Worm (Caenorhabditis elegans) whole organism, L2 larva: ENCODE results near the gene F53F1.6.

ENCODE experiments used
- C34F6.9 ChIP-seq: fragments of 150-350 bp; optimal IDR thresholded peaks from 2 replicates; lab custom pipeline; 2014; ENCODE audit warnings: missing biosample characterization, missing genetic modification characterization
- aly-2 ChIP-seq: fragments of 150-350 bp; optimal IDR thresholded peaks from 2 replicates; lab custom pipeline; 2014; ENCODE audit warnings: missing biosample characterization, missing genetic modification characterization
- ceh-82 ChIP-seq: fragments of 150-350 bp; optimal IDR thresholded peaks from 2 replicates; lab custom pipeline; 2014; ENCODE audit warnings: missing biosample characterization, missing genetic modification characterization
- elt-1 ChIP-seq: fragments of 150-350 bp; optimal IDR thresholded peaks from 2 replicates; lab custom pipeline; 2014; ENCODE audit warnings: missing biosample characterization, missing genetic modification characterization
- lin-13 ChIP-seq: fragments of 150-350 bp; optimal IDR thresholded peaks from 2 replicates; lab custom pipeline; 2014; ENCODE audit warnings: missing biosample characterization, missing genetic modification reagents, missing genetic modification characterization
- lin-39 ChIP-seq: fragments of 150-350 bp; optimal IDR thresholded peaks from 2 replicates; lab custom pipeline; 2014; ENCODE audit warnings: missing biosample characterization, missing genetic modification reagents, missing genetic modification characterization
- mdl-1 ChIP-seq, 2 experiments: fragments of 150-350 bp in 1 of 2; sonication (generic microtip) in 1 of 2; optimal IDR thresholded peaks; 2 replicates each; lab custom pipeline; 2017; ENCODE audit warnings: missing biosample characterization in 2 of 2, missing genetic modification characterization in 2 of 2
- nhr-10 ChIP-seq: sonication (generic microtip); optimal IDR thresholded peaks from 2 replicates; lab custom pipeline; 2017; ENCODE audit warnings: missing biosample characterization, missing genetic modification characterization
- nhr-23 ChIP-seq: fragments of 150-350 bp; optimal IDR thresholded peaks from 2 replicates; lab custom pipeline; 2014; ENCODE audit warnings: missing biosample characterization, missing genetic modification reagents, missing genetic modification characterization
- nhr-237 ChIP-seq: fragments of 150-350 bp; optimal IDR thresholded peaks from 2 replicates; lab custom pipeline; 2014; ENCODE audit warnings: missing biosample characterization, missing genetic modification characterization
- nhr-25 ChIP-seq: fragments of 150-350 bp; sonication (generic microtip); optimal IDR thresholded peaks from 3 replicates; lab custom pipeline; 2014; ENCODE audit warnings: missing biosample characterization, missing genetic modification characterization
- peb-1 ChIP-seq: fragments of 150-350 bp; optimal IDR thresholded peaks from 2 replicates; lab custom pipeline; 2014; ENCODE audit warnings: missing biosample characterization, missing genetic modification characterization
- sem-4 ChIP-seq: fragments of 150-350 bp; optimal IDR thresholded peaks from 2 replicates; lab custom pipeline; 2014; ENCODE audit warnings: missing biosample characterization, missing genetic modification reagents, missing genetic modification characterization
- skn-1 ChIP-seq: sonication (generic microtip); optimal IDR thresholded peaks from 2 replicates; lab custom pipeline; 2017; ENCODE audit warnings: missing biosample characterization, missing genetic modification characterization
- snpc-4 ChIP-seq: fragments of 150-350 bp; optimal IDR thresholded peaks from 2 replicates; lab custom pipeline; 2014; ENCODE audit warnings: missing biosample characterization, missing genetic modification characterization
- unc-39 ChIP-seq: fragments of 150-350 bp; optimal IDR thresholded peaks from 2 replicates; lab custom pipeline; 2014; ENCODE audit warnings: missing biosample characterization, missing genetic modification characterization
- unc-55 ChIP-seq: fragments of 150-350 bp; sonication (generic microtip); optimal IDR thresholded peaks from 3 replicates; lab custom pipeline; 2014; ENCODE audit warnings: missing biosample characterization, missing genetic modification reagents, missing genetic modification characterization
- unc-62 ChIP-seq: fragments of 150-350 bp; optimal IDR thresholded peaks from 2 replicates; lab custom pipeline; 2014; ENCODE audit warnings: missing biosample characterization, missing genetic modification reagents, missing genetic modification characterization
- ztf-4 ChIP-seq: fragments of 150-350 bp; optimal IDR thresholded peaks from 2 replicates; lab custom pipeline; 2014; ENCODE audit warnings: missing biosample characterization, missing genetic modification characterization

F53F1.6 gene

DNA sequence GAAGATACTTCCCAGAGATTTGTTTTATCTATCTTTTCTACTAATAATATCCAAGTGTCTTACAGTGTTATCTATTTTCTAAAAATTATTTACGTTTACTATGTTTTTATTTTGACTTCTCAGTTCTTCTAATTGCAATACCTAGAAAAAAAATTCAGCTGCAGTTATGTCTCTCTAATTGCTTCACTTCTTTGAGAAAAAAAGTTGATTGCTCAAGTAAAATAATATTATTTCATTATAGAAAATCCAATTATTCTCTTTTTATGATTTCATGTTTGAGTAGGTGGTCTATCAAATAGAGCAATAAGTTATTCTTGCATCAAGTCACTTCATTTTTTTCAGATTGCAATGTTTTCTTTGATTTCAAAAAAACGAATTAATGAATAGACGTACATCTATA is 50.9 kb downstream of the F53F1.6 start:
- TF ChIP-seq nhr-25 (tag; lab: Kevin White, UChicago) (no peak), aly-2 (no peak), lin-39 (tag; lab: Kevin White, UChicago) (no peak), elt-1 (no peak), snpc-4 (no peak), mdl-1 (tag; optimal IDR thresholded peaks at IDR 0.05; lab: Kevin White, UChicago) (no peak), nhr-237 (tag; lab: Kevin White, UChicago) (no peak), unc-39 (tag; lab: Kevin White, UChicago) (no peak), nhr-23 (no peak), nhr-10 (tag; lab: Kevin White, UChicago) (no peak), unc-62 (GFP tag; lab: Kevin White, UChicago) (no peak), unc-55 (GFP tag; lab: Kevin White, UChicago) (no peak), lin-13 (GFP tag; lab: Kevin White, UChicago) (no peak), peb-1 (no peak), C34F6.9 (tag; lab: Kevin White, UChicago) (no peak), sem-4 (tag; lab: Kevin White, UChicago) (no peak), skn-1 (tag; lab: Kevin White, UChicago) (no peak), ztf-4 (tag; lab: Kevin White, UChicago) (no peak), ceh-82 (tag; lab: Kevin White, UChicago) (no peak)
- TF ChIP-seq, all 48 proteins: peak for 0
